Fruit fly (Drosophila melanogaster) whole organism, prepupa: ENCODE measurements around the gene mei-218.

Experiments used
- Blimp-1 ChIP-seq: fragments of 200-800 bp; sonication (Bioruptor generic); optimal IDR thresholded peaks from 3 replicates; lab custom pipeline; 2017; ENCODE audit warnings: missing biosample characterization, missing genetic modification characterization, mild to moderate bottlenecking, moderate library complexity, missing genetic modification reagents
- CG10631 ChIP-seq: fragments of 200-800 bp; sonication (Bioruptor generic); optimal IDR thresholded peaks from 2 replicates; lab custom pipeline; 2016; ENCODE audit warnings: missing biosample characterization, missing genetic modification characterization
- CG11294 ChIP-seq: fragments of 200-800 bp; sonication (Bioruptor generic); IDR thresholded peaks from 2 replicates; pipeline ENCODE4 v1.3.6; 2022; ENCODE audit warnings: missing biosample characterization, missing genetic modification characterization
- CG11762 ChIP-seq: fragments of 200-800 bp; sonication (Bioruptor generic); optimal IDR thresholded peaks from 3 replicates; lab custom pipeline; 2016; ENCODE audit warnings: missing biosample characterization, missing genetic modification characterization; ENCODE audit not compliant: insufficient read depth
- CG11902 ChIP-seq: fragments of 200-800 bp; sonication (Bioruptor generic); optimal IDR thresholded peaks from 3 replicates; lab custom pipeline; 2016; ENCODE audit warnings: missing biosample characterization, missing genetic modification characterization
- CG15336 ChIP-seq: fragments of 200-800 bp; sonication (Bioruptor generic); IDR thresholded peaks from 2 replicates; pipeline ENCODE4 v1.3.6; 2022; ENCODE audit warnings: missing biosample characterization, missing genetic modification characterization
- CG16779 ChIP-seq: fragments of 200-800 bp; sonication (Bioruptor generic); optimal IDR thresholded peaks from 3 replicates; lab custom pipeline; 2017; ENCODE audit warnings: missing biosample characterization, mild to moderate bottlenecking, missing genetic modification characterization
- CG3032 ChIP-seq: fragments of 200-800 bp; optimal IDR thresholded peaks from 2 replicates; lab custom pipeline; 2019; ENCODE audit warnings: missing biosample characterization, mild to moderate bottlenecking, missing genetic modification characterization, moderate library complexity
- CG34406 ChIP-seq: fragments of 200-800 bp; sonication (Bioruptor generic); optimal IDR thresholded peaks from 3 replicates; lab custom pipeline; 2016; ENCODE audit warnings: missing biosample characterization, missing genetic modification characterization
- CG4318 ChIP-seq: fragments of 200-800 bp; sonication (Bioruptor generic); optimal IDR thresholded peaks from 3 replicates; lab custom pipeline; 2017; ENCODE audit warnings: missing biosample characterization, mild to moderate bottlenecking, missing genetic modification characterization
- CG6163 ChIP-seq: fragments of 200-800 bp; sonication (Bioruptor generic); IDR thresholded peaks from 3 replicates; pipeline ENCODE4 v1.3.6; 2022; ENCODE audit warnings: missing biosample characterization, missing genetic modification characterization
- CG6276 ChIP-seq: fragments of 200-800 bp; sonication (Bioruptor generic); optimal IDR thresholded peaks from 2 replicates; lab custom pipeline; 2017; ENCODE audit warnings: missing biosample characterization, mild to moderate bottlenecking, missing genetic modification characterization
- CG6792 ChIP-seq: fragments of 200-800 bp; sonication (Bioruptor generic); optimal IDR thresholded peaks from 3 replicates; lab custom pipeline; 2016; ENCODE audit warnings: missing biosample characterization, missing genetic modification characterization
- CG6808 ChIP-seq: fragments of 200-800 bp; sonication (Bioruptor generic); optimal IDR thresholded peaks from 3 replicates; lab custom pipeline; 2017; ENCODE audit warnings: missing biosample characterization, missing genetic modification characterization, mild to moderate bottlenecking, moderate library complexity, missing genetic modification reagents
- CG6854 ChIP-seq: fragments of 200-800 bp; sonication (Bioruptor generic); optimal IDR thresholded peaks from 2 replicates; lab custom pipeline; 2017; ENCODE audit warnings: missing biosample characterization, mild to moderate bottlenecking, missing genetic modification characterization
- CG7368 ChIP-seq: fragments of 200-800 bp; sonication (Bioruptor generic); optimal IDR thresholded peaks from 3 replicates; lab custom pipeline; 2016; ENCODE audit warnings: missing biosample characterization, missing genetic modification characterization
- Eip75B ChIP-seq: fragments of 200-800 bp; sonication (Bioruptor generic); optimal IDR thresholded peaks from 3 replicates; lab custom pipeline; 2016; ENCODE audit warnings: missing biosample characterization, missing genetic modification characterization
- Eip93F ChIP-seq: fragments of 200-800 bp; sonication (Bioruptor generic); optimal IDR thresholded peaks from 2 replicates; lab custom pipeline; 2016; ENCODE audit warnings: missing biosample characterization, mild to moderate bottlenecking, missing genetic modification characterization
- Ets21C ChIP-seq: fragments of 200-800 bp; sonication (Bioruptor generic); optimal IDR thresholded peaks from 3 replicates; lab custom pipeline; 2016; ENCODE audit warnings: missing biosample characterization, missing genetic modification characterization
- Gug ChIP-seq: fragments of 200-800 bp; sonication (Bioruptor generic); IDR thresholded peaks from 2 replicates; pipeline ENCODE4 v1.3.6; 2022; ENCODE audit warnings: missing biosample characterization, missing genetic modification characterization
- Hr38 ChIP-seq: sonication (Bioruptor generic); optimal IDR thresholded peaks from 2 replicates; lab custom pipeline; 2016; ENCODE audit warnings: missing biosample characterization, missing genetic modification characterization
- Hr39 ChIP-seq: fragments of 200-800 bp; sonication (Bioruptor generic); optimal IDR thresholded peaks from 2 replicates; lab custom pipeline; 2016; ENCODE audit warnings: missing biosample characterization, missing genetic modification characterization
- Hr4 ChIP-seq: fragments of 200-800 bp; sonication (Bioruptor generic); optimal IDR thresholded peaks from 3 replicates; lab custom pipeline; 2016; ENCODE audit warnings: missing biosample characterization, missing genetic modification characterization
- Lpt ChIP-seq: fragments of 200-800 bp; sonication (Bioruptor generic); optimal IDR thresholded peaks from 3 replicates; lab custom pipeline; 2016; ENCODE audit warnings: missing biosample characterization, missing genetic modification characterization
- Met ChIP-seq: fragments of 200-800 bp; sonication (Bioruptor generic); optimal IDR thresholded peaks from 3 replicates; lab custom pipeline; 2016; ENCODE audit warnings: missing biosample characterization, missing genetic modification characterization
- OdsH ChIP-seq: fragments of 200-800 bp; sonication (Bioruptor generic); optimal IDR thresholded peaks from 3 replicates; lab custom pipeline; 2016; ENCODE audit warnings: missing biosample characterization, missing genetic modification characterization
- Smox ChIP-seq: fragments of 200-800 bp; sonication (Bioruptor generic); optimal IDR thresholded peaks from 3 replicates; lab custom pipeline; 2016; ENCODE audit warnings: missing biosample characterization, missing genetic modification characterization
- Sox14 ChIP-seq: fragments of 200-800 bp; sonication (Bioruptor generic); optimal IDR thresholded peaks from 3 replicates; lab custom pipeline; 2016; ENCODE audit warnings: missing biosample characterization, missing genetic modification characterization
- achi ChIP-seq: fragments of 200-800 bp; sonication (Bioruptor generic); optimal IDR thresholded peaks from 3 replicates; lab custom pipeline; 2016; ENCODE audit warnings: missing biosample characterization, missing genetic modification characterization
- acj6 ChIP-seq: fragments of 200-800 bp; sonication (Bioruptor generic); optimal IDR thresholded peaks from 3 replicates; lab custom pipeline; 2016; ENCODE audit warnings: missing biosample characterization, missing genetic modification characterization
- cyc ChIP-seq: fragments of 200-800 bp; sonication (Bioruptor generic); optimal IDR thresholded peaks from 3 replicates; lab custom pipeline; 2016; ENCODE audit warnings: missing biosample characterization, missing genetic modification characterization
- dac ChIP-seq: fragments of 200-800 bp; sonication (Bioruptor generic); optimal IDR thresholded peaks from 2 replicates; lab custom pipeline; 2017; ENCODE audit warnings: missing biosample characterization, mild to moderate bottlenecking, missing genetic modification characterization
- eg ChIP-seq: fragments of 200-800 bp; sonication (Bioruptor generic); IDR thresholded peaks from 3 replicates; pipeline ENCODE4 v1.3.6; 2022; ENCODE audit warnings: missing biosample characterization, missing genetic modification characterization
- esn ChIP-seq: fragments of 200-800 bp; sonication (Bioruptor generic); optimal IDR thresholded peaks from 2 replicates; lab custom pipeline; 2016; ENCODE audit warnings: missing biosample characterization, mild to moderate bottlenecking, missing genetic modification characterization, moderate library complexity
- fd59A ChIP-seq: fragments of 200-800 bp; sonication (Bioruptor generic); optimal IDR thresholded peaks from 2 replicates; lab custom pipeline; 2017; ENCODE audit warnings: missing biosample characterization, mild to moderate bottlenecking, missing genetic modification characterization, missing genetic modification reagents
- fd85E ChIP-seq: fragments of 200-800 bp; sonication (Bioruptor generic); optimal IDR thresholded peaks from 3 replicates; lab custom pipeline; 2016; ENCODE audit warnings: missing biosample characterization, missing genetic modification characterization
- fkh ChIP-seq: fragments of 200-800 bp; sonication (Bioruptor generic); optimal IDR thresholded peaks from 3 replicates; lab custom pipeline; 2017; ENCODE audit warnings: missing biosample characterization, mild to moderate bottlenecking, missing genetic modification characterization, moderate library complexity
- lz ChIP-seq: fragments of 200-800 bp; sonication (Bioruptor generic); optimal IDR thresholded peaks from 3 replicates; lab custom pipeline; 2016; ENCODE audit warnings: missing biosample characterization, missing genetic modification characterization
- net ChIP-seq: fragments of 200-800 bp; sonication (Bioruptor generic); optimal IDR thresholded peaks from 3 replicates; lab custom pipeline; 2016; ENCODE audit warnings: missing biosample characterization, missing genetic modification characterization
- pdm3 ChIP-seq: fragments of 200-800 bp; sonication (Bioruptor generic); optimal IDR thresholded peaks from 3 replicates; lab custom pipeline; 2016; ENCODE audit warnings: missing biosample characterization, missing genetic modification characterization
- salr ChIP-seq, 2 experiments: fragments of 200-800 bp; sonication (Bioruptor generic); optimal IDR thresholded peaks; 3 replicates each; lab custom pipeline; 2016 to 2018; ENCODE audit warnings: missing biosample characterization in 2 of 2, missing genetic modification characterization in 2 of 2, mild to moderate bottlenecking in 1 of 2
- spab ChIP-seq: fragments of 200-800 bp; sonication (Bioruptor generic); optimal IDR thresholded peaks from 2 replicates; lab custom pipeline; 2017; ENCODE audit warnings: missing biosample characterization, mild to moderate bottlenecking, missing genetic modification characterization, missing genetic modification reagents
- ss ChIP-seq, 2 experiments: fragments of 200-800 bp; sonication (Bioruptor generic); optimal IDR thresholded peaks; 2 replicates in 1 of 2; 3 replicates in 1 of 2; lab custom pipeline; 2017 to 2018; ENCODE audit warnings: mild to moderate bottlenecking in 2 of 2, missing biosample characterization in 2 of 2, missing genetic modification characterization in 2 of 2, moderate library complexity in 1 of 2
- svp ChIP-seq: fragments of 200-800 bp; sonication (Bioruptor generic); peaks from one replicate; lab custom pipeline; 2016; ENCODE audit warnings: missing biosample characterization, missing genetic modification characterization
- topi ChIP-seq: fragments of 200-800 bp; sonication (Bioruptor generic); optimal IDR thresholded peaks from 3 replicates; lab custom pipeline; 2016; ENCODE audit warnings: missing biosample characterization, missing genetic modification characterization
- vri ChIP-seq: fragments of 200-800 bp; sonication (Bioruptor generic); optimal IDR thresholded peaks from 3 replicates; lab custom pipeline; 2016; ENCODE audit warnings: missing biosample characterization, mild to moderate bottlenecking, missing genetic modification characterization

The mei-218 gene

DNA sequence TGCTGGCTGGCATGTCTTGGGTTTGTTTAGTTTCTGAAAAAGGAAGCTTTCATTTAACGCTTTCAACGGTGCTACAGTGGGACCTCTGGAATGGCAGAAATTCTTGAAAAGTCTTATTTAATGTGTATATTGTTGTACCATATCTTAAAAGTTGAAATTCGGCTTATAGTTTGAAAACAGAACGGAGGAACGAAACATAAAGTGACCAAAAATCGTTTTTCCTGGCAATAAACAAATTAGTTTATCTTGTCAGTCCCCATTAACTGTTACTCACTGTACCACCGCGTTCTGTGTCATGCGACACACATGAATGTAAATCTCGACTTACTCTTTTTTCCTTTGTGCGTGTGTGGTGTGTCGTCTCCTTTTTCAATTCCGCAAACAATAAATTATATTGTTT is 29.3 kb upstream of the mei-218 start (continued):
- no peak for TF ChIP-seq CG11762 (GFP tag; lab: Kevin White, UChicago)
- no peak for TF ChIP-seq fd85E (GFP tag; lab: Kevin White, UChicago)
- peak; percentile 1 for TF ChIP-seq spab (GFP tag; lab: Kevin White, UChicago)
- no peak for TF ChIP-seq fd59A
- peak in 1 of 2 experiments; percentile 27 for TF ChIP-seq ss (GFP tag; optimal IDR thresholded peaks at IDR 0.05; lab: Kevin White, UChicago)
- TF ChIP-seq CG16779 (tag; lab: Kevin White, UChicago) = no peak
- no peak for TF ChIP-seq eg
- TF ChIP-seq svp = peak; percentile 81
- TF ChIP-seq CG34406 (GFP tag; lab: Kevin White, UChicago) = peak; percentile 22
- peak; percentile 46 for TF ChIP-seq Ets21C (GFP tag; lab: Kevin White, UChicago)
- peak; percentile 69 for TF ChIP-seq Met (GFP tag; lab: Kevin White, UChicago)
- no peak for TF ChIP-seq salr (GFP tag; optimal IDR thresholded peaks at IDR 0.05; lab: Kevin White, UChicago)
- no peak for TF ChIP-seq CG6854 (GFP tag; lab: Kevin White, UChicago)
- TF ChIP-seq lz (GFP tag; lab: Kevin White, UChicago) = peak; percentile 62
- peak; percentile 32 for TF ChIP-seq achi (GFP tag; lab: Kevin White, UChicago)
- no peak for TF ChIP-seq CG3032
- TF ChIP-seq OdsH (GFP tag; lab: Kevin White, UChicago) = peak; percentile 17
- TF ChIP-seq pdm3 (GFP tag; lab: Kevin White, UChicago) = peak; percentile 44
- no peak for TF ChIP-seq Eip93F (GFP tag; lab: Kevin White, UChicago)
- peak; percentile 68 for TF ChIP-seq esn

dm6 chrX:17170484-17170944 is 27.7 kb upstream of the mei-218 start:
- TF ChIP-seq CG7368 (GFP tag; lab: Kevin White, UChicago) (peak; percentile 25), CG6792 (GFP tag; lab: Kevin White, UChicago) (peak; percentile 49), pdm3 (GFP tag; lab: Kevin White, UChicago) (peak; percentile 27), CG15336 (GFP tag; lab: Robert Waterston, UW) (peak; percentile 89), Met (GFP tag; lab: Kevin White, UChicago) (peak; percentile 37), Sox14 (GFP tag; lab: Kevin White, UChicago) (no peak), Hr38 (GFP tag; lab: Kevin White, UChicago) (no peak), Eip75B (GFP tag; lab: Kevin White, UChicago) (peak; percentile 34), spab (GFP tag; lab: Kevin White, UChicago) (peak; percentile 49), CG10631 (GFP tag; lab: Kevin White, UChicago) (peak; percentile 73), CG6808 (GFP tag; lab: Kevin White, UChicago) (peak; percentile 73), fd85E (GFP tag; lab: Kevin White, UChicago) (peak; percentile 47), vri (GFP tag; lab: Kevin White, UChicago) (peak; percentile 18), fd59A (no peak), CG16779 (tag; lab: Kevin White, UChicago) (peak; percentile 58), Blimp-1 (GFP tag; lab: Kevin White, UChicago) (peak; percentile 4), Smox (GFP tag; lab: Kevin White, UChicago) (no peak), Hr4 (GFP tag; lab: Kevin White, UChicago) (peak; percentile 50), svp (no peak), acj6 (peak; percentile 40), salr (GFP tag; optimal IDR thresholded peaks at IDR 0.05; lab: Kevin White, UChicago) (peak; percentile 5 to 51), Lpt (peak; percentile 18), Hr39 (GFP tag; lab: Kevin White, UChicago) (no peak), dac (GFP tag; lab: Kevin White, UChicago) (peak; percentile 51), ss (GFP tag; optimal IDR thresholded peaks at IDR 0.05; lab: Kevin White, UChicago) (peak; percentile 70 to 77), OdsH (GFP tag; lab: Kevin White, UChicago) (peak; percentile 54), CG3032 (peak; percentile 73), CG34406 (GFP tag; lab: Kevin White, UChicago) (peak; percentile 61), CG4318 (GFP tag; lab: Kevin White, UChicago) (peak; percentile 57), CG11762 (GFP tag; lab: Kevin White, UChicago) (no peak), Ets21C (GFP tag; lab: Kevin White, UChicago) (no peak), CG6276 (GFP tag; lab: Kevin White, UChicago) (peak; percentile 84), net (GFP tag; lab: Kevin White, UChicago) (peak; percentile 43), lz (GFP tag; lab: Kevin White, UChicago) (peak; percentile 27), eg (peak; percentile 86), CG11294 (GFP tag; lab: Robert Waterston, UW) (peak; percentile 57), CG6163 (GFP tag; lab: Robert Waterston, UW) (peak; percentile 79), cyc (GFP tag; lab: Kevin White, UChicago) (no peak), topi (GFP tag; lab: Kevin White, UChicago) (no peak), esn (peak; percentile 52), Gug (peak; percentile 65), CG11902 (GFP tag; lab: Kevin White, UChicago) (peak; percentile 16), Eip93F (GFP tag; lab: Kevin White, UChicago) (no peak), achi (GFP tag; lab: Kevin White, UChicago) (peak; percentile 76), fkh (GFP tag; lab: Kevin White, UChicago) (no peak)
